Worm (Caenorhabditis elegans): ENCODE measurements around the gene act-3.
A peak's percentile ranks its signal among the peaks of the same experiment; 100 is the strongest.

The act-3 gene

ce11 chrV:11046730-11047129 lies 27.6 kb downstream of the act-3 start, which contains the start of gene dhs-18:
Gene dhs-18, minus strand, starts transcription at chrV:11046833.
- TF ChIP-seq aly-1 (tag; optimal IDR thresholded peaks at IDR 0.05), result no peak
- TF ChIP-seq ama-1 (optimal IDR thresholded peaks at IDR 0.05), result no peak
- no peak for TF ChIP-seq ceh-36 (tag; optimal IDR thresholded peaks at IDR 0.05)
- no peak for TF ChIP-seq sea-1 (GFP tag; conservative IDR thresholded peaks at IDR 0.05)
- no peak for TF ChIP-seq ets-7 (tag; optimal IDR thresholded peaks at IDR 0.05)
- no peak for TF ChIP-seq hmg-4 (GFP tag; optimal IDR thresholded peaks at IDR 0.05)
- no peak for TF ChIP-seq hmbx-1 (tag; optimal IDR thresholded peaks at IDR 0.05)
- TF ChIP-seq tra-4 (tag; optimal IDR thresholded peaks at IDR 0.05), result no peak
- no peak for TF ChIP-seq scrt-1 (GFP tag; IDR thresholded peaks at IDR 0.05)
- no peak for TF ChIP-seq B0310.2 (tag; optimal IDR thresholded peaks at IDR 0.05)
- TF ChIP-seq tbx-11 (GFP tag; IDR thresholded peaks at IDR 0.05), result no peak
- TF ChIP-seq hnd-1 (tag; optimal IDR thresholded peaks at IDR 0.05), result no peak
- no peak for TF ChIP-seq tbx-37 (GFP tag; conservative IDR thresholded peaks at IDR 0.05)
- TF ChIP-seq flt-1 (GFP tag; IDR thresholded peaks at IDR 0.05), result no peak
- no peak for TF ChIP-seq pes-1 (GFP tag; IDR thresholded peaks at IDR 0.05)

- TF ChIP-seq flt-1 (GFP tag; IDR thresholded peaks at IDR 0.05) (no peak), sea-1 (GFP tag; conservative IDR thresholded peaks at IDR 0.05) (no peak), ets-7 (tag; optimal IDR thresholded peaks at IDR 0.05) (no peak)
These were observed 30.5 kb downstream of the act-3 start, which contains the start of gene C45B11.6 for ce11 chrV:11043767-11044166. Gene C45B11.6, plus strand, starts transcription at chrV:11044067.

ce11 chrV:11042538-11042937 lies 31.8 kb downstream of the act-3 start, which contains the start of gene C45B11.2:
Gene C45B11.2, plus strand, starts transcription at chrV:11042710.
- TF ChIP-seq ceh-13 (GFP tag; optimal IDR thresholded peaks at IDR 0.05), result no peak
- no peak for TF ChIP-seq tra-4 (tag; optimal IDR thresholded peaks at IDR 0.05)
- TF ChIP-seq F13C5.2 (tag; optimal IDR thresholded peaks at IDR 0.05), result no peak
- TF ChIP-seq hmbx-1 (tag; optimal IDR thresholded peaks at IDR 0.05), result no peak
- TF ChIP-seq aly-1 (tag; optimal IDR thresholded peaks at IDR 0.05), result no peak
- TF ChIP-seq B0310.2 (tag; optimal IDR thresholded peaks at IDR 0.05), result no peak
- TF ChIP-seq tbx-37 (GFP tag; conservative IDR thresholded peaks at IDR 0.05), result no peak
- no peak for TF ChIP-seq sea-1 (GFP tag; conservative IDR thresholded peaks at IDR 0.05)
- no peak for TF ChIP-seq flt-1 (GFP tag; IDR thresholded peaks at IDR 0.05)
- TF ChIP-seq hmg-4 (GFP tag; optimal IDR thresholded peaks at IDR 0.05), result no peak
- no peak for TF ChIP-seq tbx-11 (GFP tag; IDR thresholded peaks at IDR 0.05)
- TF ChIP-seq ets-7 (tag; optimal IDR thresholded peaks at IDR 0.05), result no peak
- no peak for TF ChIP-seq ama-1 (optimal IDR thresholded peaks at IDR 0.05)
- no peak for TF ChIP-seq hnd-1 (tag; optimal IDR thresholded peaks at IDR 0.05)
- TF ChIP-seq scrt-1 (GFP tag; IDR thresholded peaks at IDR 0.05), result no peak
- TF ChIP-seq pes-1 (GFP tag; IDR thresholded peaks at IDR 0.05), result no peak
- no peak for TF ChIP-seq ceh-36 (tag; optimal IDR thresholded peaks at IDR 0.05)

ce11 chrV:11041499-11041898 lies 32.8 kb downstream of the act-3 start, which contains the start of gene C45B11.5:
Gene C45B11.5, plus strand, starts transcription at chrV:11041799.
- no peak for TF ChIP-seq tbx-37 (GFP tag; conservative IDR thresholded peaks at IDR 0.05)
- no peak for TF ChIP-seq pes-1 (GFP tag; IDR thresholded peaks at IDR 0.05)
- TF ChIP-seq aly-1 (tag; optimal IDR thresholded peaks at IDR 0.05), result no peak
- TF ChIP-seq F13C5.2 (tag; optimal IDR thresholded peaks at IDR 0.05), result no peak
- no peak for TF ChIP-seq flt-1 (GFP tag; IDR thresholded peaks at IDR 0.05)
- no peak for TF ChIP-seq ama-1 (optimal IDR thresholded peaks at IDR 0.05)
- TF ChIP-seq hmbx-1 (tag; optimal IDR thresholded peaks at IDR 0.05), result no peak
- no peak for TF ChIP-seq sea-1 (GFP tag; conservative IDR thresholded peaks at IDR 0.05)
- TF ChIP-seq scrt-1 (GFP tag; IDR thresholded peaks at IDR 0.05), result no peak
- TF ChIP-seq B0310.2 (tag; optimal IDR thresholded peaks at IDR 0.05), result no peak
- no peak for TF ChIP-seq tra-4 (tag; optimal IDR thresholded peaks at IDR 0.05)
- TF ChIP-seq ceh-36 (tag; optimal IDR thresholded peaks at IDR 0.05), result no peak
- TF ChIP-seq ceh-13 (GFP tag; optimal IDR thresholded peaks at IDR 0.05), result no peak
- TF ChIP-seq hnd-1 (tag; optimal IDR thresholded peaks at IDR 0.05), result no peak
- no peak for TF ChIP-seq ets-7 (tag; optimal IDR thresholded peaks at IDR 0.05)
- TF ChIP-seq tbx-11 (GFP tag; IDR thresholded peaks at IDR 0.05), result no peak
- TF ChIP-seq hmg-4 (GFP tag; optimal IDR thresholded peaks at IDR 0.05), result no peak

- TF ChIP-seq ets-7 (tag; optimal IDR thresholded peaks at IDR 0.05) (no peak), hnd-1 (tag; optimal IDR thresholded peaks at IDR 0.05) (no peak)
These were observed 33.8 kb downstream of the act-3 start, which contains the start of gene C45B11.8 for ce11 chrV:11040473-11040872. Gene C45B11.8, plus strand, starts transcription at chrV:11040773.

ce11 chrV:11040020-11040419 lies 34.3 kb downstream of the act-3 start, which contains the start of gene C45B11.9:
Gene C45B11.9, plus strand, starts transcription at chrV:11040320.
- TF ChIP-seq tbx-11 (GFP tag; IDR thresholded peaks at IDR 0.05), result no peak
- TF ChIP-seq aly-1 (tag; optimal IDR thresholded peaks at IDR 0.05), result no peak
- TF ChIP-seq hnd-1 (tag; optimal IDR thresholded peaks at IDR 0.05), result no peak
- TF ChIP-seq ceh-36 (tag; optimal IDR thresholded peaks at IDR 0.05), result no peak
- no peak for TF ChIP-seq ceh-13 (GFP tag; optimal IDR thresholded peaks at IDR 0.05)

- 0 out of 2 replicates have a peak, but pooled peaks have one; percentile 22 for TF ChIP-seq tbx-37 (GFP tag; conservative IDR thresholded peaks at IDR 0.05)
- TF ChIP-seq hmg-4 (GFP tag; optimal IDR thresholded peaks at IDR 0.05), result no peak
- TF ChIP-seq pes-1 (GFP tag; IDR thresholded peaks at IDR 0.05), result no peak
- TF ChIP-seq ama-1 (optimal IDR thresholded peaks at IDR 0.05), result no peak
- TF ChIP-seq B0310.2 (tag; optimal IDR thresholded peaks at IDR 0.05), result peak; percentile 38
- TF ChIP-seq ets-7 (tag; optimal IDR thresholded peaks at IDR 0.05), result peak; percentile 74
- no peak for TF ChIP-seq aly-1 (tag; optimal IDR thresholded peaks at IDR 0.05)
- TF ChIP-seq sea-1 (GFP tag; conservative IDR thresholded peaks at IDR 0.05), result no peak
- no peak for TF ChIP-seq ceh-36 (tag; optimal IDR thresholded peaks at IDR 0.05)
- peak; percentile 25 for TF ChIP-seq hnd-1 (tag; optimal IDR thresholded peaks at IDR 0.05)
- TF ChIP-seq tbx-11 (GFP tag; IDR thresholded peaks at IDR 0.05), result no peak
- no peak for TF ChIP-seq hmbx-1 (tag; optimal IDR thresholded peaks at IDR 0.05)
- TF ChIP-seq flt-1 (GFP tag; IDR thresholded peaks at IDR 0.05), result no peak
- TF ChIP-seq F13C5.2 (tag; optimal IDR thresholded peaks at IDR 0.05), result peak; percentile 82
- TF ChIP-seq scrt-1 (GFP tag; IDR thresholded peaks at IDR 0.05), result no peak
- TF ChIP-seq ceh-13 (GFP tag; optimal IDR thresholded peaks at IDR 0.05), result peak; percentile 25
- no peak for TF ChIP-seq tra-4 (tag; optimal IDR thresholded peaks at IDR 0.05)
These were observed 34.8 kb downstream of the act-3 start, which contains the start of gene pak-2 for ce11 chrV:11039379-11039954. Gene pak-2, minus strand, starts transcription at chrV:11039429.

Measured in whole organism, early embryonic.